Worm (Caenorhabditis elegans): Measurements from ENCODE around the gene fbxb-116.

fbxb-116 gene

ce11 chrV:19211795-19212194 is 21.8 kb upstream of the fbxb-116 start, which contains the start of gene nhr-79:
Gene nhr-79 (minus strand): TSS chrV:19211895.
- TF ChIP-seq sptf-1 (tag; optimal IDR thresholded peaks at IDR 0.05) (no peak), lin-13 (GFP tag; optimal IDR thresholded peaks at IDR 0.05) (no peak), tbx-2 (tag; optimal IDR thresholded peaks at IDR 0.05) (no peak), xbp-1 (tag; optimal IDR thresholded peaks at IDR 0.05) (no peak), ama-1 (optimal IDR thresholded peaks at IDR 0.05) (no peak), nhr-237 (tag; optimal IDR thresholded peaks at IDR 0.05) (no peak), mef-2 (tag; optimal IDR thresholded peaks at IDR 0.05) (no peak), fos-1 (tag; optimal IDR thresholded peaks at IDR 0.05) (no peak), hlh-17 (GFP tag; optimal IDR thresholded peaks at IDR 0.05; ENCODE audit: borderline replicate concordance) (no peak), lin-15B (tag; optimal IDR thresholded peaks at IDR 0.05) (no peak), ces-1 (GFP tag; optimal IDR thresholded peaks at IDR 0.05) (no peak), nhr-47 (tag; optimal IDR thresholded peaks at IDR 0.05) (no peak)

DNA sequence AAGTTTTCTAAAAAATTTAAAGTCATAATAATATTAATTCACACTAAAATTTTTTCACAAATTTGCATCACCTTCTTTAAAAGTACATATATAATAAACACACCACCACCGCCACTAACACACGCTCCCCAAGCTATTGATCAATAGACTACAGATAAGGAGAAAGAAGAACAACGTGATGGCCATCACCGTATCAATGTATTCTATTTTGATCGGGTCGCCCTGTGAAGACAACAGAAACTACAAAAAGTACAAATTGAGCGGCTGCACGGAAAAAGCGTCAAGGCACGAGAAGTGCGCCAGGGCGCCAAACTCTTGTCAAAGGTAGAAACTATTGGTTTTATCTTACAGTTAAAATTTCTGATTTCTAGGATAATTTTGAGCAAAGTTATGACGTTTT is 21.2 kb upstream of the fbxb-116 start:
- peak; percentile 68 for TF ChIP-seq nhr-20 (tag; optimal IDR thresholded peaks at IDR 0.05)
- no peak for TF ChIP-seq efl-3 (GFP tag; optimal IDR thresholded peaks at IDR 0.05)
- no peak for TF ChIP-seq zip-4 (GFP tag; optimal IDR thresholded peaks at IDR 0.05)
- TF ChIP-seq fkh-10 (GFP tag; optimal IDR thresholded peaks at IDR 0.05), result no peak
- TF ChIP-seq hpl-2 (GFP tag; optimal IDR thresholded peaks at IDR 0.05), result no peak
- TF ChIP-seq elt-2 (tag; optimal IDR thresholded peaks at IDR 0.05), result peak; percentile 72
- no peak for TF ChIP-seq ama-1 (optimal IDR thresholded peaks at IDR 0.05)
- no peak for TF ChIP-seq C04F5.9 (tag; optimal IDR thresholded peaks at IDR 0.05)
- no peak for TF ChIP-seq tlp-1 (tag; optimal IDR thresholded peaks at IDR 0.05)
- TF ChIP-seq hlh-4 (tag; optimal IDR thresholded peaks at IDR 0.05), result no peak
- no peak for TF ChIP-seq vab-15 (tag; optimal IDR thresholded peaks at IDR 0.05)
- no peak for TF ChIP-seq irx-1 (tag; optimal IDR thresholded peaks at IDR 0.05)
- TF ChIP-seq blmp-1 (tag; optimal IDR thresholded peaks at IDR 0.05), result peak; percentile 6
- no peak for TF ChIP-seq unc-62 (GFP tag; optimal IDR thresholded peaks at IDR 0.05)
- peak; percentile 4 for TF ChIP-seq nhr-90 (tag; optimal IDR thresholded peaks at IDR 0.05; ENCODE audit: poor library complexity)
- no peak for TF ChIP-seq mef-2 (tag; optimal IDR thresholded peaks at IDR 0.05)
- no peak for TF ChIP-seq rnt-1 (tag; optimal IDR thresholded peaks at IDR 0.05)
- TF ChIP-seq ets-5 (GFP tag; IDR thresholded peaks at IDR 0.05), result no peak
- no peak for TF ChIP-seq lin-14 (GFP tag; optimal IDR thresholded peaks at IDR 0.05)
- no peak for TF ChIP-seq nhr-47 (tag; optimal IDR thresholded peaks at IDR 0.05)
- TF ChIP-seq nhr-12 (tag; optimal IDR thresholded peaks at IDR 0.05), result no peak
- peak; percentile 24 for TF ChIP-seq nhr-19 (GFP tag; conservative IDR thresholded peaks at IDR 0.05)
- no peak for TF ChIP-seq nhr-11 (tag; optimal IDR thresholded peaks at IDR 0.05)
- no peak for TF ChIP-seq lin-13 (GFP tag; optimal IDR thresholded peaks at IDR 0.05)
- no peak for TF ChIP-seq nhr-71 (tag; optimal IDR thresholded peaks at IDR 0.05)
- TF ChIP-seq lin-15B (tag; optimal IDR thresholded peaks at IDR 0.05), result no peak
- no peak for TF ChIP-seq ztf-11 (tag; optimal IDR thresholded peaks at IDR 0.05)
- TF ChIP-seq efl-1 (optimal IDR thresholded peaks at IDR 0.05), result no peak
- TF ChIP-seq efl-1 (GFP tag; optimal IDR thresholded peaks at IDR 0.05 in 1 of 2), result peak in 1 of 2 experiments; percentile 2
- TF ChIP-seq nhr-77 (tag; optimal IDR thresholded peaks at IDR 0.05), result no peak
- no peak for TF ChIP-seq ceh-90 (tag; optimal IDR thresholded peaks at IDR 0.05)
- no peak for TF ChIP-seq xbp-1 (tag; optimal IDR thresholded peaks at IDR 0.05)
- TF ChIP-seq isw-1 (GFP tag; IDR thresholded peaks at IDR 0.05), result no peak
- TF ChIP-seq lin-35 (GFP tag; optimal IDR thresholded peaks at IDR 0.05), result peak in 1 of 2 experiments; percentile 51
- TF ChIP-seq grh-1 (GFP tag; IDR thresholded peaks at IDR 0.05), result no peak
- TF ChIP-seq elt-3 (tag; optimal IDR thresholded peaks at IDR 0.05), result peak in 1 of 6 experiments; percentile 20
- TF ChIP-seq nhr-76 (tag; optimal IDR thresholded peaks at IDR 0.05), result no peak
- peak; percentile 43 for TF ChIP-seq nhr-85 (tag)
- peak in 1 of 2 experiments; percentile 6 for TF ChIP-seq mdl-1 (tag; optimal IDR thresholded peaks at IDR 0.05)
